Worm (Caenorhabditis elegans) whole organism, young adult: Measurements from ENCODE around the gene C17H12.37.
A peak's percentile ranks its signal among the peaks of the same experiment; 100 is the strongest.

Experiments
- Y67H2A.10 ChIP-seq: fragments of 200-800 bp; sonication (Bioruptor generic); conservative IDR thresholded peaks from 2 replicates; pipeline ENCODE4 v1.3.6; 2022; ENCODE audit warnings: missing genetic modification reagents, missing genetic modification characterization, missing compliant biosample characterization
- ama-1 ChIP-seq, 3 experiments: fragments of 150-350 bp in 1 of 3; sonication (generic microtip) in 2 of 3; optimal IDR thresholded peaks; 2 replicates each; lab custom pipeline; 2014 to 2018; ENCODE audit warnings: missing biosample characterization in 2 of 3, missing genetic modification characterization in 2 of 3, missing genetic modification reagents in 2 of 3
- aptf-2 ChIP-seq: fragments of 200-800 bp; sonication (Bioruptor generic); conservative IDR thresholded peaks from 2 replicates; pipeline ENCODE4 v1.3.6; 2022; ENCODE audit warnings: missing genetic modification reagents, missing genetic modification characterization, missing compliant biosample characterization
- athp-1 ChIP-seq: sonication (generic microtip); optimal IDR thresholded peaks from 2 replicates; lab custom pipeline; 2017; ENCODE audit warnings: mild to moderate bottlenecking, missing genetic modification characterization, missing compliant biosample characterization
- attf-3 ChIP-seq: fragments of 200-800 bp; sonication (Bioruptor generic); conservative IDR thresholded peaks from 2 replicates; pipeline ENCODE4 v1.3.6; 2022; ENCODE audit warnings: missing genetic modification reagents, missing genetic modification characterization, missing compliant biosample characterization
- ceh-91 ChIP-seq: fragments of 200-800 bp; sonication (Bioruptor generic); IDR thresholded peaks from 2 replicates; pipeline ENCODE4 v1.3.6; 2022; ENCODE audit warnings: missing genetic modification reagents, missing genetic modification characterization, missing compliant biosample characterization
- hmg-1.2 ChIP-seq: fragments of 200-800 bp; sonication (Bioruptor generic); IDR thresholded peaks from 2 replicates; pipeline ENCODE4 v1.3.6; 2022; ENCODE audit warnings: missing genetic modification reagents, missing genetic modification characterization, missing compliant biosample characterization
- pbrm-1 ChIP-seq: fragments of 200-800 bp; sonication (Bioruptor generic); IDR thresholded peaks from 2 replicates; pipeline ENCODE4 v1.3.6; 2022; ENCODE audit warnings: missing genetic modification reagents, missing genetic modification characterization, missing compliant biosample characterization
- pha-4 ChIP-seq: fragments of 150-350 bp; sonication (generic microtip); optimal IDR thresholded peaks from 2 replicates; lab custom pipeline; 2014; ENCODE audit warnings: missing biosample characterization, missing genetic modification reagents, missing genetic modification characterization
- repo-1 ChIP-seq: sonication (generic microtip); optimal IDR thresholded peaks from 2 replicates; lab custom pipeline; 2017; ENCODE audit warnings: mild to moderate bottlenecking, missing genetic modification characterization, missing compliant biosample characterization
- snpc-1.1 ChIP-seq: sonication (generic microtip); optimal IDR thresholded peaks from 2 replicates; lab custom pipeline; 2017; ENCODE audit warnings: missing genetic modification characterization, mild to moderate bottlenecking, missing compliant biosample characterization, antibody characterized with exemption, moderate library complexity, missing genotype, missing genetic modification reagents; ENCODE audit not compliant: insufficient read depth
- snpc-4 ChIP-seq, 5 experiments: fragments of 150-350 bp in 1 of 5; sonication (generic microtip) in 4 of 5; optimal IDR thresholded peaks; 2 replicates each; lab custom pipeline; 2014 to 2018; ENCODE audit warnings: missing genetic modification characterization in 5 of 5, missing biosample characterization in 3 of 5, antibody characterized with exemption in 2 of 5, mild to moderate bottlenecking in 2 of 5, missing compliant biosample characterization in 2 of 5, missing genotype in 2 of 5, moderate library complexity in 2 of 5, missing genetic modification reagents in 1 of 5
- sptf-2 ChIP-seq: fragments of 200-800 bp; sonication (Bioruptor generic); optimal IDR thresholded peaks from 2 replicates; lab custom pipeline; 2018; ENCODE audit warnings: mild to moderate bottlenecking, missing genetic modification characterization, missing compliant biosample characterization

ce11 chrIV:6839091-6839522 is 34.2 kb downstream of the C17H12.37 start:
- TF ChIP-seq aptf-2 (GFP tag; lab: Robert Waterston, UW) (no peak), ceh-91 (GFP tag; lab: Robert Waterston, UW) (no peak), attf-3 (GFP tag; lab: Robert Waterston, UW) (0 out of 2 replicates have a peak, but pooled peaks have one; percentile 10), snpc-1.1 (no peak), repo-1 (tag; lab: Kevin White, UChicago) (no peak), pha-4 (tag; lab: Kevin White, UChicago) (peak; percentile 58), hmg-1.2 (peak; percentile 77), sptf-2 (GFP tag; lab: Kevin White, UChicago) (no peak), ama-1 (optimal IDR thresholded peaks at IDR 0.05; lab: Kevin White, UChicago) (no peak), ama-1 (GFP tag; optimal IDR thresholded peaks at IDR 0.05; lab: Kevin White, UChicago) (no peak), snpc-4 (GFP tag; optimal IDR thresholded peaks at IDR 0.05; lab: Kevin White, UChicago) (no peak), snpc-4 (tag; optimal IDR thresholded peaks at IDR 0.05; lab: Kevin White, UChicago) (peak in 2 of 4 experiments; percentile 31 to 47), athp-1 (tag; lab: Kevin White, UChicago) (no peak), pbrm-1 (GFP tag; lab: Robert Waterston, UW) (0 out of 2 replicates have a peak, but pooled peaks have one; percentile 33), Y67H2A.10 (no peak)
